Worm (Caenorhabditis elegans) whole organism, young adult: ENCODE measurements around the gene clc-19.

Experiments
- F33H1.4 ChIP-seq: fragments of 200-800 bp; sonication (Bioruptor generic); IDR thresholded peaks from 2 replicates; pipeline ENCODE4 v1.3.6; 2022; ENCODE audit warnings: missing genetic modification reagents, missing genetic modification characterization, missing compliant biosample characterization
- F37B4.10 ChIP-seq: fragments of 200-800 bp; sonication (Bioruptor generic); IDR thresholded peaks from 2 replicates; pipeline ENCODE4 v1.3.6; 2022; ENCODE audit warnings: missing genetic modification characterization, missing compliant biosample characterization
- F39B2.1 ChIP-seq: fragments of 200-800 bp; sonication (Bioruptor generic); IDR thresholded peaks from 2 replicates; pipeline ENCODE4 v1.3.6; 2022; ENCODE audit warnings: missing genetic modification reagents, missing genetic modification characterization, missing compliant biosample characterization
- F55B11.4 ChIP-seq: sonication (generic microtip); optimal IDR thresholded peaks from 2 replicates; lab custom pipeline; 2016; ENCODE audit warnings: missing compliant biosample characterization, missing genetic modification characterization, borderline replicate concordance; ENCODE audit not compliant: insufficient read depth
- F57A8.1 ChIP-seq: fragments of 200-800 bp; sonication (Bioruptor generic); optimal IDR thresholded peaks from 2 replicates; lab custom pipeline; 2018; ENCODE audit warnings: mild to moderate bottlenecking, missing genetic modification characterization, moderate library complexity, missing compliant biosample characterization
- T07F8.4 ChIP-seq: sonication (generic microtip); optimal IDR thresholded peaks from 2 replicates; lab custom pipeline; 2016; ENCODE audit warnings: mild to moderate bottlenecking, missing genetic modification characterization, moderate library complexity, missing compliant biosample characterization
- Y53F4B.3 ChIP-seq: fragments of 200-800 bp; sonication (Bioruptor generic); IDR thresholded peaks from 2 replicates; pipeline ENCODE4 v1.3.6; 2022; ENCODE audit warnings: missing genetic modification reagents, missing genetic modification characterization, missing compliant biosample characterization
- Y79H2A.3 ChIP-seq: fragments of 200-800 bp; sonication (Bioruptor generic); conservative IDR thresholded peaks from 2 replicates; pipeline ENCODE4 v1.3.6; 2022; ENCODE audit warnings: missing genetic modification reagents, missing genetic modification characterization, missing compliant biosample characterization
- Y95B8A.8 ChIP-seq: fragments of 200-800 bp; sonication (Bioruptor generic); IDR thresholded peaks from 2 replicates; pipeline ENCODE4 v1.3.6; 2022; ENCODE audit warnings: missing genetic modification reagents, missing genetic modification characterization, missing compliant biosample characterization
- ZK185.1 ChIP-seq: sonication (generic microtip); optimal IDR thresholded peaks from 2 replicates; lab custom pipeline; 2016; ENCODE audit warnings: mild to moderate bottlenecking, missing genetic modification characterization, missing compliant biosample characterization; ENCODE audit not compliant: poor library complexity, severe bottlenecking
- ama-1 ChIP-seq, 3 experiments: fragments of 150-350 bp in 1 of 3; sonication (generic microtip) in 2 of 3; optimal IDR thresholded peaks; 2 replicates each; lab custom pipeline; 2014 to 2018; ENCODE audit warnings: missing biosample characterization in 2 of 3, missing genetic modification characterization in 2 of 3, missing genetic modification reagents in 2 of 3
- attf-3 ChIP-seq: fragments of 200-800 bp; sonication (Bioruptor generic); conservative IDR thresholded peaks from 2 replicates; pipeline ENCODE4 v1.3.6; 2022; ENCODE audit warnings: missing genetic modification reagents, missing genetic modification characterization, missing compliant biosample characterization
- attf-6 ChIP-seq: fragments of 200-800 bp; sonication (Bioruptor generic); IDR thresholded peaks from 2 replicates; pipeline ENCODE4 v1.3.6; 2022; ENCODE audit warnings: missing genetic modification reagents, missing genetic modification characterization, missing compliant biosample characterization
- bed-1 ChIP-seq: fragments of 200-800 bp; sonication (Bioruptor generic); IDR thresholded peaks from 2 replicates; pipeline ENCODE4 v1.3.6; 2022; ENCODE audit warnings: missing genetic modification reagents, missing genetic modification characterization, missing compliant biosample characterization
- bed-2 ChIP-seq: fragments of 200-800 bp; sonication (Bioruptor generic); IDR thresholded peaks from 2 replicates; pipeline ENCODE4 v1.3.6; 2022; ENCODE audit warnings: missing genetic modification reagents, missing genetic modification characterization, missing compliant biosample characterization
- cebp-1 ChIP-seq, 2 experiments: fragments of 200-800 bp in 1 of 2; sonication (Bioruptor generic) in 1 of 2; sonication (generic microtip) in 1 of 2; IDR thresholded peaks in 1 of 2; optimal IDR thresholded peaks in 1 of 2; 2 replicates each; pipeline versions ENCODE4 v1.3.6 to Lab custom; 2017 to 2022; ENCODE audit warnings: missing compliant biosample characterization in 2 of 2, missing genetic modification characterization in 2 of 2, mild to moderate bottlenecking in 1 of 2, missing genetic modification reagents in 1 of 2, moderate library complexity in 1 of 2
- ceh-27 ChIP-seq: fragments of 200-800 bp; sonication (Bioruptor generic); optimal IDR thresholded peaks from 2 replicates; lab custom pipeline; 2018; ENCODE audit warnings: mild to moderate bottlenecking, missing genetic modification characterization, moderate library complexity, missing compliant biosample characterization
- ceh-91 ChIP-seq: fragments of 200-800 bp; sonication (Bioruptor generic); IDR thresholded peaks from 2 replicates; pipeline ENCODE4 v1.3.6; 2022; ENCODE audit warnings: missing genetic modification reagents, missing genetic modification characterization, missing compliant biosample characterization
- dox-1 ChIP-seq: fragments of 200-800 bp; sonication (Bioruptor generic); IDR thresholded peaks from 2 replicates; pipeline ENCODE4 v1.3.6; 2022; ENCODE audit warnings: missing genetic modification reagents, missing genetic modification characterization, missing compliant biosample characterization
- egl-44 ChIP-seq: fragments of 200-800 bp; sonication (Bioruptor generic); IDR thresholded peaks from 2 replicates; pipeline ENCODE4 v1.3.6; 2022; ENCODE audit warnings: missing genetic modification reagents, missing genetic modification characterization, missing compliant biosample characterization
- fkh-3 ChIP-seq: sonication (generic microtip); optimal IDR thresholded peaks from 2 replicates; lab custom pipeline; 2016; ENCODE audit warnings: mild to moderate bottlenecking, missing genetic modification characterization, missing compliant biosample characterization
- gei-17 ChIP-seq: fragments of 200-800 bp; sonication (Bioruptor generic); optimal IDR thresholded peaks from 2 replicates; lab custom pipeline; 2018; ENCODE audit warnings: mild to moderate bottlenecking, missing genetic modification characterization, missing compliant biosample characterization
- hlh-26 ChIP-seq: fragments of 200-800 bp; sonication (Bioruptor generic); conservative IDR thresholded peaks from 2 replicates; pipeline ENCODE4 v1.3.6; 2022; ENCODE audit warnings: missing genetic modification reagents, missing genetic modification characterization, missing compliant biosample characterization
- hmg-20 ChIP-seq: fragments of 200-800 bp; sonication (Bioruptor generic); IDR thresholded peaks from 2 replicates; pipeline ENCODE4 v1.3.6; 2022; ENCODE audit warnings: missing genetic modification reagents, missing genetic modification characterization, missing compliant biosample characterization
- let-526 ChIP-seq: fragments of 200-800 bp; sonication (Bioruptor generic); IDR thresholded peaks from 2 replicates; pipeline ENCODE4 v1.3.6; 2022; ENCODE audit warnings: missing genetic modification reagents, missing genetic modification characterization, missing compliant biosample characterization
- lin-35 ChIP-seq, 3 experiments: fragments of 150-350 bp in 2 of 3; sonication (generic microtip) in 1 of 3; optimal IDR thresholded peaks; 2 replicates each; lab custom pipeline; 2014 to 2018; ENCODE audit warnings: missing biosample characterization in 3 of 3, missing genetic modification characterization in 3 of 3, missing genetic modification reagents in 3 of 3
- lin-40 ChIP-seq: sonication (generic microtip); optimal IDR thresholded peaks from 2 replicates; lab custom pipeline; 2016; ENCODE audit warnings: missing genetic modification characterization, mild to moderate bottlenecking, missing compliant biosample characterization, missing genotype, missing genetic modification reagents
- lin-54 ChIP-seq: fragments of 200-800 bp; sonication (Bioruptor generic); optimal IDR thresholded peaks from 2 replicates; lab custom pipeline; 2018; ENCODE audit warnings: mild to moderate bottlenecking, missing genetic modification characterization, missing compliant biosample characterization
- lsl-1 ChIP-seq: fragments of 200-800 bp; sonication (Bioruptor generic); optimal IDR thresholded peaks from 2 replicates; lab custom pipeline; 2018; ENCODE audit warnings: mild to moderate bottlenecking, missing genetic modification characterization, moderate library complexity, missing compliant biosample characterization
- lsy-27 ChIP-seq: sonication (generic microtip); optimal IDR thresholded peaks from 2 replicates; lab custom pipeline; 2017; ENCODE audit warnings: missing genetic modification characterization, mild to moderate bottlenecking, missing compliant biosample characterization, antibody characterized with exemption, missing genotype, borderline replicate concordance; ENCODE audit not compliant: insufficient read depth
- madf-10 ChIP-seq: sonication (generic microtip); optimal IDR thresholded peaks from 2 replicates; lab custom pipeline; 2016; ENCODE audit warnings: mild to moderate bottlenecking, missing genetic modification characterization, missing compliant biosample characterization
- mcd-1 ChIP-seq: fragments of 200-800 bp; sonication (Bioruptor generic); IDR thresholded peaks from 2 replicates; pipeline ENCODE4 v1.3.6; 2022; ENCODE audit warnings: missing genetic modification reagents, missing genetic modification characterization, missing compliant biosample characterization
- mel-28 ChIP-seq: sonication (generic microtip); optimal IDR thresholded peaks from 2 replicates; lab custom pipeline; 2016; ENCODE audit warnings: borderline replicate concordance, mild to moderate bottlenecking, missing genetic modification characterization, missing compliant biosample characterization
- nhr-120 ChIP-seq: fragments of 200-800 bp; sonication (Bioruptor generic); IDR thresholded peaks from 2 replicates; pipeline ENCODE4 v1.3.6; 2022; ENCODE audit warnings: missing genetic modification characterization, missing compliant biosample characterization
- nhr-179 ChIP-seq: sonication (generic microtip); optimal IDR thresholded peaks from 2 replicates; lab custom pipeline; 2016; ENCODE audit warnings: mild to moderate bottlenecking, missing genetic modification characterization, missing compliant biosample characterization
- nhr-80 ChIP-seq: sonication (generic microtip); optimal IDR thresholded peaks from 2 replicates; lab custom pipeline; 2016; ENCODE audit warnings: missing genetic modification characterization, missing compliant biosample characterization
- nhr-90 ChIP-seq: sonication (generic microtip); optimal IDR thresholded peaks from 2 replicates; lab custom pipeline; 2016; ENCODE audit warnings: missing genotype, mild to moderate bottlenecking, missing genetic modification characterization, missing compliant biosample characterization
- pbrm-1 ChIP-seq: fragments of 200-800 bp; sonication (Bioruptor generic); IDR thresholded peaks from 2 replicates; pipeline ENCODE4 v1.3.6; 2022; ENCODE audit warnings: missing genetic modification reagents, missing genetic modification characterization, missing compliant biosample characterization
- repo-1 ChIP-seq: sonication (generic microtip); optimal IDR thresholded peaks from 2 replicates; lab custom pipeline; 2017; ENCODE audit warnings: mild to moderate bottlenecking, missing genetic modification characterization, missing compliant biosample characterization
- sdz-38 ChIP-seq: sonication (generic microtip); optimal IDR thresholded peaks from 2 replicates; lab custom pipeline; 2016; ENCODE audit warnings: missing genotype, missing genetic modification characterization, missing compliant biosample characterization
- snpc-3.4 ChIP-seq: sonication (generic microtip); optimal IDR thresholded peaks from 2 replicates; lab custom pipeline; 2017; ENCODE audit warnings: missing genetic modification characterization, mild to moderate bottlenecking, missing compliant biosample characterization, antibody characterized with exemption, moderate library complexity, missing genotype, missing genetic modification reagents
- snpc-4 ChIP-seq, 5 experiments: fragments of 150-350 bp in 1 of 5; sonication (generic microtip) in 4 of 5; optimal IDR thresholded peaks; 2 replicates each; lab custom pipeline; 2014 to 2018; ENCODE audit warnings: missing genetic modification characterization in 5 of 5, missing biosample characterization in 3 of 5, antibody characterized with exemption in 2 of 5, mild to moderate bottlenecking in 2 of 5, missing compliant biosample characterization in 2 of 5, missing genotype in 2 of 5, moderate library complexity in 2 of 5, missing genetic modification reagents in 1 of 5
- tbp1 ChIP-seq: fragments of 200-800 bp; sonication (Bioruptor generic); optimal IDR thresholded peaks from 2 replicates; lab custom pipeline; 2018; ENCODE audit warnings: mild to moderate bottlenecking, missing genetic modification characterization, missing compliant biosample characterization
- ztf-26 ChIP-seq: sonication (generic microtip); optimal IDR thresholded peaks from 2 replicates; lab custom pipeline; 2017; ENCODE audit warnings: missing genetic modification characterization, missing compliant biosample characterization

clc-19 gene

ce11 chrIII:845485-845884 is 27.9 kb downstream of the clc-19 start, which contains the start of gene K02F3.2 (continued):
- TF ChIP-seq nhr-80 (peak; percentile 48), snpc-4 (GFP tag; optimal IDR thresholded peaks at IDR 0.05; lab: Kevin White, UChicago) (no peak), snpc-4 (tag; optimal IDR thresholded peaks at IDR 0.05; lab: Kevin White, UChicago) (no peak), lin-40 (tag; lab: Kevin White, UChicago) (peak; percentile 50), Y95B8A.8 (GFP tag; lab: Robert Waterston, UW) (no peak), sdz-38 (tag; lab: Kevin White, UChicago) (no peak), pbrm-1 (no peak), Y53F4B.3 (GFP tag; lab: Robert Waterston, UW) (no peak), ama-1 (optimal IDR thresholded peaks at IDR 0.05; lab: Kevin White, UChicago) (no peak), ama-1 (GFP tag; optimal IDR thresholded peaks at IDR 0.05; lab: Kevin White, UChicago) (no peak), let-526 (no peak), attf-3 (no peak), ztf-26 (peak; percentile 39), ceh-91 (GFP tag; lab: Robert Waterston, UW) (no peak), snpc-3.4 (no peak), hlh-26 (GFP tag; lab: Robert Waterston, UW) (no peak), ceh-27 (GFP tag; lab: Kevin White, UChicago) (no peak)

- no peak for TF ChIP-seq madf-10 (tag; lab: Kevin White, UChicago)
- TF ChIP-seq F57A8.1 (GFP tag; lab: Kevin White, UChicago) = no peak
- TF ChIP-seq bed-2 (GFP tag; lab: Robert Waterston, UW) = no peak
- TF ChIP-seq tbp1 (GFP tag; lab: Kevin White, UChicago) = no peak
- no peak for TF ChIP-seq F37B4.10 (GFP tag; lab: Robert Waterston, UW)
- no peak for TF ChIP-seq F39B2.1
- TF ChIP-seq nhr-179 (tag; lab: Kevin White, UChicago) = no peak
- no peak for TF ChIP-seq lin-54 (GFP tag; lab: Kevin White, UChicago)
- TF ChIP-seq attf-6 = no peak
- TF ChIP-seq, all 124 proteins: peak for 0
Measured at ce11 chrIII:844577-844976, 28.8 kb downstream of the clc-19 start.

- TF ChIP-seq mcd-1 (peak; percentile 51), F55B11.4 (tag; lab: Kevin White, UChicago) (no peak), cebp-1 (GFP tag; IDR thresholded peaks at IDR 0.05; lab: Robert Waterston, UW) (no peak), cebp-1 (tag; optimal IDR thresholded peaks at IDR 0.05; lab: Kevin White, UChicago) (peak; percentile 36), fkh-3 (tag; lab: Kevin White, UChicago) (no peak), egl-44 (GFP tag; lab: Robert Waterston, UW) (no peak), gei-17 (GFP tag; lab: Kevin White, UChicago) (no peak), snpc-4 (GFP tag; optimal IDR thresholded peaks at IDR 0.05; lab: Kevin White, UChicago) (no peak), snpc-4 (tag; optimal IDR thresholded peaks at IDR 0.05; lab: Kevin White, UChicago) (peak in 1 of 4 experiments; percentile 22), nhr-90 (tag; lab: Kevin White, UChicago) (no peak), nhr-179 (tag; lab: Kevin White, UChicago) (no peak), attf-3 (no peak), bed-1 (no peak), lin-54 (GFP tag; lab: Kevin White, UChicago) (no peak), lsy-27 (no peak), nhr-120 (no peak), F33H1.4 (GFP tag; lab: Robert Waterston, UW) (no peak), mel-28 (tag; lab: Kevin White, UChicago) (no peak), dox-1 (GFP tag; lab: Robert Waterston, UW) (0 out of 2 replicates have a peak, but pooled peaks have one; percentile 23), repo-1 (tag; lab: Kevin White, UChicago) (no peak), Y79H2A.3 (no peak), lin-35 (GFP tag; optimal IDR thresholded peaks at IDR 0.05; lab: Kevin White, UChicago) (no peak), hmg-20 (GFP tag; lab: Robert Waterston, UW) (no peak), ZK185.1 (tag; lab: Kevin White, UChicago) (no peak), T07F8.4 (tag; lab: Kevin White, UChicago) (no peak), lsl-1 (GFP tag; lab: Kevin White, UChicago) (no peak)
Measured at ce11 chrIII:843999-844398, 29.4 kb downstream of the clc-19 start.
